Worm (Caenorhabditis elegans) whole organism, mixed stage, embryonic: ENCODE measurements around the gene K04A8.19.
A peak's percentile ranks its signal among the peaks of the same experiment; 100 is the strongest.

Experiments used
- M03D4.4 ChIP-seq: sonication (generic microtip); optimal IDR thresholded peaks from 2 replicates; lab custom pipeline; 2017; ENCODE audit warnings: mild to moderate bottlenecking, missing genetic modification characterization, missing compliant biosample characterization
- bed-3 ChIP-seq: fragments of 200-800 bp; sonication (Bioruptor generic); optimal IDR thresholded peaks from 3 replicates; lab custom pipeline; 2018; ENCODE audit warnings: mild to moderate bottlenecking, missing genetic modification characterization, moderate library complexity, missing compliant biosample characterization
- ceh-39 ChIP-seq: fragments of 150-350 bp; optimal IDR thresholded peaks from 2 replicates; lab custom pipeline; 2014; ENCODE audit warnings: missing biosample characterization, missing genetic modification characterization
- ceh-43 ChIP-seq: fragments of 200-800 bp; sonication (Bioruptor generic); optimal IDR thresholded peaks from 2 replicates; lab custom pipeline; 2018; ENCODE audit warnings: mild to moderate bottlenecking, missing genetic modification characterization, moderate library complexity, missing compliant biosample characterization
- ceh-83 ChIP-seq: fragments of 200-800 bp; sonication (Bioruptor generic); optimal IDR thresholded peaks from 2 replicates; lab custom pipeline; 2018; ENCODE audit warnings: mild to moderate bottlenecking, missing genetic modification characterization, missing compliant biosample characterization
- ces-1 ChIP-seq: fragments of 150-350 bp; optimal IDR thresholded peaks from 2 replicates; lab custom pipeline; 2014; ENCODE audit warnings: missing biosample characterization, missing genetic modification reagents, missing genetic modification characterization
- cnd-1 ChIP-seq: fragments of 200-800 bp; sonication (Bioruptor generic); optimal IDR thresholded peaks from 2 replicates; lab custom pipeline; 2018; ENCODE audit warnings: mild to moderate bottlenecking, missing genetic modification characterization, missing compliant biosample characterization
- drap-1 ChIP-seq: fragments of 200-800 bp; sonication (Bioruptor generic); optimal IDR thresholded peaks from 3 replicates; lab custom pipeline; 2018; ENCODE audit warnings: mild to moderate bottlenecking, missing genetic modification characterization, missing compliant biosample characterization
- elt-1 ChIP-seq: sonication (generic microtip); optimal IDR thresholded peaks from 2 replicates; lab custom pipeline; 2017; ENCODE audit warnings: missing genetic modification characterization, mild to moderate bottlenecking, missing compliant biosample characterization, antibody characterized with exemption, moderate library complexity, borderline replicate concordance; ENCODE audit not compliant: insufficient read depth
- elt-3 ChIP-seq: fragments of 150-350 bp; optimal IDR thresholded peaks from 2 replicates; lab custom pipeline; 2014; ENCODE audit warnings: missing biosample characterization, missing genetic modification characterization
- flh-1 ChIP-seq: fragments of 200-800 bp; sonication (Bioruptor generic); optimal IDR thresholded peaks from 2 replicates; lab custom pipeline; 2018; ENCODE audit warnings: mild to moderate bottlenecking, missing genetic modification characterization, moderate library complexity, missing compliant biosample characterization
- ham-2 ChIP-seq: fragments of 200-800 bp; sonication (Bioruptor generic); optimal IDR thresholded peaks from 2 replicates; lab custom pipeline; 2018; ENCODE audit warnings: mild to moderate bottlenecking, missing genetic modification characterization, missing compliant biosample characterization
- hlh-1 ChIP-seq: fragments of 150-350 bp; optimal IDR thresholded peaks from 2 replicates; lab custom pipeline; 2014; ENCODE audit warnings: missing biosample characterization, missing genetic modification reagents, missing genetic modification characterization
- lin-32 ChIP-seq: fragments of 200-800 bp; sonication (Bioruptor generic); optimal IDR thresholded peaks from 2 replicates; lab custom pipeline; 2018; ENCODE audit warnings: mild to moderate bottlenecking, missing genetic modification characterization, missing compliant biosample characterization
- lsy-2 ChIP-seq: fragments of 150-350 bp; optimal IDR thresholded peaks from 2 replicates; lab custom pipeline; 2014; ENCODE audit warnings: missing biosample characterization, missing genetic modification characterization
- mab-5 ChIP-seq: fragments of 150-350 bp; optimal IDR thresholded peaks from 2 replicates; lab custom pipeline; 2014; ENCODE audit warnings: missing biosample characterization, missing genetic modification characterization
- mep-1 ChIP-seq: fragments of 150-350 bp; optimal IDR thresholded peaks from 2 replicates; lab custom pipeline; 2017; ENCODE audit warnings: missing biosample characterization, missing genetic modification reagents, missing genetic modification characterization, inconsistent platforms
- nhr-2 ChIP-seq: fragments of 150-350 bp; optimal IDR thresholded peaks from 2 replicates; lab custom pipeline; 2014; ENCODE audit warnings: missing biosample characterization, missing genetic modification characterization
- nhr-28 ChIP-seq: fragments of 150-350 bp; optimal IDR thresholded peaks from 2 replicates; lab custom pipeline; 2014; ENCODE audit warnings: missing biosample characterization, missing genetic modification characterization
- nhr-76 ChIP-seq: sonication (generic microtip); optimal IDR thresholded peaks from 2 replicates; lab custom pipeline; 2017; ENCODE audit warnings: missing biosample characterization, missing genetic modification characterization
- pha-4 ChIP-seq: fragments of 150-350 bp; optimal IDR thresholded peaks from 2 replicates; lab custom pipeline; 2018; ENCODE audit warnings: missing biosample characterization, missing genetic modification reagents, missing genetic modification characterization
- sem-2 ChIP-seq: fragments of 200-800 bp; sonication (Bioruptor generic); optimal IDR thresholded peaks from 2 replicates; lab custom pipeline; 2018; ENCODE audit warnings: mild to moderate bottlenecking, missing genetic modification characterization, missing compliant biosample characterization
- snpc-4 ChIP-seq: fragments of 150-350 bp; optimal IDR thresholded peaks from 2 replicates; lab custom pipeline; 2014; ENCODE audit warnings: missing biosample characterization, missing genetic modification characterization
- sptf-1 ChIP-seq: sonication (generic microtip); optimal IDR thresholded peaks from 2 replicates; lab custom pipeline; 2017; ENCODE audit warnings: mild to moderate bottlenecking, missing genetic modification characterization, moderate library complexity, missing compliant biosample characterization
- unc-120 ChIP-seq: sonication (generic microtip); optimal IDR thresholded peaks from 2 replicates; lab custom pipeline; 2017; ENCODE audit warnings: missing genetic modification characterization, missing compliant biosample characterization; ENCODE audit not compliant: poor library complexity, severe bottlenecking
- unc-39 ChIP-seq: fragments of 150-350 bp; optimal IDR thresholded peaks from 2 replicates; lab custom pipeline; 2014; ENCODE audit warnings: missing biosample characterization, missing genetic modification characterization
- unc-62 ChIP-seq: fragments of 150-350 bp; optimal IDR thresholded peaks from 2 replicates; lab custom pipeline; 2014; ENCODE audit warnings: missing biosample characterization, missing genetic modification reagents, missing genetic modification characterization
- zip-8 ChIP-seq: fragments of 150-350 bp; optimal IDR thresholded peaks from 2 replicates; lab custom pipeline; 2014; ENCODE audit warnings: missing biosample characterization, missing genetic modification characterization
- ztf-11 ChIP-seq: fragments of 150-350 bp; optimal IDR thresholded peaks from 2 replicates; lab custom pipeline; 2014; ENCODE audit warnings: missing biosample characterization, missing genetic modification characterization

K04A8.19 gene

ce11 chrV:6558103-6558502 lies 3.9 kb upstream of the K04A8.19 start, which contains the start of gene spp-20:
TSS of gene spp-20 (minus strand) at chrV:6558203.
- TF ChIP-seq ztf-11 (tag; lab: Kevin White, UChicago) (no peak), mab-5 (tag; lab: Kevin White, UChicago) (no peak), zip-8 (no peak), pha-4 (no peak), lin-32 (GFP tag; lab: Kevin White, UChicago) (no peak)

ce11 chrV:6557035-6557434 lies 2.8 kb upstream of the K04A8.19 start, which contains the start of gene spp-27:
TSS of gene spp-27 (minus strand) at chrV:6557135.
- TF ChIP-seq sem-2 (GFP tag; lab: Kevin White, UChicago): no peak

DNA sequence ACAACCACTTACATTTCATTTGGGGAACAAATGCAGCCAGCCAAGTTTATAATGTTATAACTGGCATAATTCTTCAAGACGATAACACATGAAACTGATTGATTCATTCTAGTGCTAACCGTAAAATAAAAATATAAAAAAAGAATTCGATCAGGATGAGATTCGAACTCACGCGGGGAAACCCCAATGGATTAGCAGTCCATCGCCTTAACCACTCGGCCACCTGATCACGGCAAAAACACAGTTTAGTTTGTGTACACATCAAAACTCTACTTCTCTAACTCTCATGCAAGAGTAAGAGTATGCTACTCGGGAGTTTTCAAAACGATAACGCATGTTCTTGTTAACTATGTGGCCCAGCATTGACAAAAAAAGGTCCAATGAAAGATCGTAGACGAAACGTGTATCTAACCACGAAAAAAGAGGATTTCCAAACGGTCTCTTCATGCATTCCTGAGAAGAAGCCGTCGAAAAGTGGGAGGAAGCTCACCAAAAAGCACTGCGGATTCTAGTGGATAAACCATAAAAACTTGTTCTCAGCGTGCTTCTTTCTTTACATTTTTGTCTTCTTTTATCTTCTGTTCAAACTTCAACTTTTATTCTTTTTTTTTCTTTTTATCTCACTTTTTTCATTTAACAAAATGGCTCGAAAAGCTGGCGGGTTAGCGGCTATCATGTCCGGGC lies 2.4 kb downstream of the K04A8.19 start, which contains the start of gene twk-10:
Gene twk-10 (plus strand): TSS at position 634 of the 684 bp plus-strand sequence.
- TF ChIP-seq zip-8 (no peak), mab-5 (tag; lab: Kevin White, UChicago) (no peak), sptf-1 (tag; lab: Kevin White, UChicago) (no peak), ceh-39 (tag; lab: Kevin White, UChicago) (no peak), lsy-2 (tag; lab: Kevin White, UChicago) (no peak), drap-1 (GFP tag; lab: Kevin White, UChicago) (no peak), elt-3 (no peak), sem-2 (GFP tag; lab: Kevin White, UChicago) (peak; percentile 19), nhr-76 (tag; lab: Kevin White, UChicago) (no peak), unc-39 (no peak), ceh-43 (GFP tag; lab: Kevin White, UChicago) (no peak), nhr-28 (tag; lab: Kevin White, UChicago) (no peak), ceh-83 (peak; percentile 48), elt-1 (tag; lab: Kevin White, UChicago) (no peak), M03D4.4 (tag; lab: Kevin White, UChicago) (peak; percentile 17), unc-62 (GFP tag; lab: Kevin White, UChicago) (no peak), nhr-2 (tag; lab: Kevin White, UChicago) (no peak), cnd-1 (tag; lab: Kevin White, UChicago) (peak; percentile 35), pha-4 (no peak), snpc-4 (tag; lab: Kevin White, UChicago) (no peak), bed-3 (no peak), ztf-11 (tag; lab: Kevin White, UChicago) (no peak), mep-1 (tag; lab: Kevin White, UChicago) (no peak), hlh-1 (no peak), unc-120 (tag; lab: Kevin White, UChicago) (no peak)

DNA sequence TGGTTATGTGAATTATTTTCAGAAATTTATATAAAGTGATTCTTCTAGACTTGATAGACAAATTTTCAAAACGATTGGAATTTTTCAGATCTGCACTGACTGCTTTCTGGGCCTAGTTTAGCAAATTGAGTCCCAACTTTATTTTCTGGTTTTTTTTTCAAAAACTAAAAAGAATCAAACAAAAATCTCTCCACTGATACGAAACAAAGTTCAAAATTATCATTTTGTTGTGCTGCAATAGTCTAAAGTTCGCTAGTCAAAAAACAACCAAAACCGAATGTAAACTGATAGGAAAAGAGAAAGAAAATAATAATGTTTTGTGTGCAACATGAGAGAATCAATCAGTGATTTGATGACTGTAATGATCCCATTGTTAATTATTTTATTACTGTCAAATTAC lies 4.3 kb downstream of the K04A8.19 start, which contains the start of gene lipl-4:
Gene lipl-4 (plus strand): TSS at position 301 of the 400 bp plus-strand sequence.
- TF ChIP-seq lsy-2 (tag; lab: Kevin White, UChicago) (no peak), sem-2 (GFP tag; lab: Kevin White, UChicago) (no peak), ham-2 (no peak), zip-8 (no peak), drap-1 (GFP tag; lab: Kevin White, UChicago) (no peak)
- TF ChIP-seq, all 35 proteins: peak for 0

ce11 chrV:6549148-6549547 lies 5.1 kb downstream of the K04A8.19 start, which contains the start of gene K04A8.20:
TSS of gene K04A8.20 (plus strand) at chrV:6549448.
- TF ChIP-seq flh-1 (GFP tag; lab: Kevin White, UChicago) (no peak), nhr-28 (tag; lab: Kevin White, UChicago) (no peak), lin-32 (GFP tag; lab: Kevin White, UChicago) (no peak), ceh-39 (tag; lab: Kevin White, UChicago) (no peak), pha-4 (no peak), mab-5 (tag; lab: Kevin White, UChicago) (no peak), ces-1 (GFP tag; lab: Kevin White, UChicago) (no peak), cnd-1 (tag; lab: Kevin White, UChicago) (no peak)
